Worm (Caenorhabditis elegans) whole organism, midembryonic: Measurements from ENCODE around the gene ZK616.1.

Experiments used
- T22C8.4 ChIP-seq: fragments of 200-800 bp; sonication (Bioruptor generic); IDR thresholded peaks from 2 replicates; pipeline ENCODE4 v1.3.6; 2022; ENCODE audit warnings: missing genetic modification characterization, missing compliant biosample characterization
- flt-1 ChIP-seq: fragments of 200-800 bp; sonication (Bioruptor generic); IDR thresholded peaks from 2 replicates; pipeline ENCODE4 v1.3.6; 2022; ENCODE audit warnings: missing genetic modification characterization, missing compliant biosample characterization
- klf-2 ChIP-seq: fragments of 200-800 bp; sonication (Bioruptor generic); conservative IDR thresholded peaks from 2 replicates; pipeline ENCODE4 v1.3.6; 2022; ENCODE audit warnings: missing genetic modification reagents, missing genetic modification characterization, missing compliant biosample characterization
- med-1 ChIP-seq: sonication (generic microtip); optimal IDR thresholded peaks from 2 replicates; lab custom pipeline; 2017; ENCODE audit warnings: missing genetic modification characterization, mild to moderate bottlenecking, missing compliant biosample characterization, antibody characterized with exemption, missing genetic modification reagents; ENCODE audit not compliant: insufficient read depth
- ref-1 ChIP-seq: fragments of 200-800 bp; sonication (Bioruptor generic); conservative IDR thresholded peaks from 2 replicates; pipeline ENCODE4 v1.3.6; 2022; ENCODE audit warnings: missing genetic modification reagents, missing genetic modification characterization, missing compliant biosample characterization
- ztf-29 ChIP-seq: fragments of 200-800 bp; sonication (Bioruptor generic); IDR thresholded peaks from 2 replicates; pipeline ENCODE4 v1.3.6; 2022; ENCODE audit warnings: missing genetic modification reagents, missing genetic modification characterization, missing compliant biosample characterization

ce11 chrIV:5388477-5389065, 12.1 kb upstream of the ZK616.1 start, which contains the start of gene elo-6:
- TF ChIP-seq flt-1 (GFP tag; lab: Robert Waterston, UW): no peak
- no peak for TF ChIP-seq klf-2
- no peak for TF ChIP-seq ref-1 (GFP tag; lab: Robert Waterston, UW)
- no peak for TF ChIP-seq T22C8.4 (GFP tag; lab: Robert Waterston, UW)
- TF ChIP-seq ztf-29: no peak
- no peak for TF ChIP-seq med-1 (GFP tag; lab: Kevin White, UChicago)
